Fruit fly (Drosophila melanogaster) whole organism, embryonic: Measurements from ENCODE around the gene CG4456.

ENCODE experiments used
- Ada2b ChIP-seq: fragments of 200-800 bp; sonication (Bioruptor generic); IDR thresholded peaks from 2 replicates; pipeline ENCODE4 v1.3.6; 2022; ENCODE audit warnings: missing biosample characterization, missing genetic modification characterization
- Antp ChIP-seq: fragments of 200-800 bp; sonication (Bioruptor generic); optimal IDR thresholded peaks from 3 replicates; lab custom pipeline; 2016; ENCODE audit warnings: missing biosample characterization, missing genetic modification characterization
- BtbVII ChIP-seq: fragments of 200-800 bp; sonication (Bioruptor generic); optimal IDR thresholded peaks from 3 replicates; lab custom pipeline; 2017; ENCODE audit warnings: missing biosample characterization, mild to moderate bottlenecking, missing genetic modification characterization
- CG10543 ChIP-seq: fragments of 200-800 bp; sonication (Bioruptor generic); optimal IDR thresholded peaks from 3 replicates; lab custom pipeline; 2017; ENCODE audit warnings: missing biosample characterization, mild to moderate bottlenecking, missing genetic modification characterization, moderate library complexity
- CG10654 ChIP-seq: fragments of 200-800 bp; sonication (Bioruptor generic); optimal IDR thresholded peaks from 2 replicates; lab custom pipeline; 2016; ENCODE audit warnings: missing biosample characterization, missing genetic modification characterization
- CG10979 ChIP-seq: fragments of 200-800 bp; sonication (Bioruptor generic); optimal IDR thresholded peaks from 2 replicates; lab custom pipeline; 2018; ENCODE audit warnings: missing biosample characterization, mild to moderate bottlenecking, missing genetic modification characterization, moderate library complexity
- CG12155 ChIP-seq: fragments of 200-800 bp; sonication (Bioruptor generic); optimal IDR thresholded peaks from 3 replicates; lab custom pipeline; 2016; ENCODE audit warnings: missing biosample characterization, missing genetic modification characterization
- CG13287 ChIP-seq: fragments of 200-800 bp; sonication (Bioruptor generic); IDR thresholded peaks from 2 replicates; pipeline ENCODE4 v1.3.6; 2022; ENCODE audit warnings: missing biosample characterization, missing genetic modification characterization; ENCODE audit not compliant: partially characterized antibody
- CG13296 ChIP-seq: fragments of 200-800 bp; sonication (Bioruptor generic); optimal IDR thresholded peaks from 3 replicates; lab custom pipeline; 2018; ENCODE audit warnings: missing biosample characterization, mild to moderate bottlenecking, missing genetic modification characterization
- CG14441 ChIP-seq: fragments of 200-800 bp; sonication (Bioruptor generic); IDR thresholded peaks from 2 replicates; pipeline ENCODE4 v1.3.6; 2022; ENCODE audit warnings: missing biosample characterization, missing genetic modification characterization
- CG14860 ChIP-seq: fragments of 200-800 bp; sonication (Bioruptor generic); IDR thresholded peaks from 3 replicates; pipeline ENCODE4 v1.3.6; 2022; ENCODE audit warnings: missing biosample characterization, missing genetic modification characterization; ENCODE audit not compliant: partially characterized antibody
- CG15269 ChIP-seq: fragments of 200-800 bp; sonication (Bioruptor generic); optimal IDR thresholded peaks from 2 replicates; lab custom pipeline; 2018; ENCODE audit warnings: missing biosample characterization, mild to moderate bottlenecking, missing genetic modification characterization, moderate library complexity
- CG17361 ChIP-seq: fragments of 200-800 bp; sonication (Bioruptor generic); IDR thresholded peaks from 3 replicates; pipeline ENCODE4 v1.3.6; 2022; ENCODE audit warnings: missing biosample characterization, missing genetic modification characterization
- CG3407 ChIP-seq: fragments of 200-800 bp; sonication (Bioruptor generic); optimal IDR thresholded peaks from 2 replicates; lab custom pipeline; 2018; ENCODE audit warnings: missing biosample characterization, mild to moderate bottlenecking, missing genetic modification characterization
- CG34422 ChIP-seq: fragments of 200-800 bp; sonication (Bioruptor generic); IDR thresholded peaks from 3 replicates; pipeline ENCODE4 v1.3.6; 2022; ENCODE audit warnings: missing biosample characterization, missing genetic modification characterization
- CG3847 ChIP-seq: fragments of 200-800 bp; sonication (Bioruptor generic); IDR thresholded peaks from 2 replicates; pipeline ENCODE4 v1.3.6; 2022; ENCODE audit warnings: missing biosample characterization, missing genetic modification characterization
- CG4730 ChIP-seq: fragments of 200-800 bp; sonication (Bioruptor generic); IDR thresholded peaks from 2 replicates; pipeline ENCODE4 v1.3.6; 2022; ENCODE audit warnings: missing biosample characterization, missing genetic modification characterization
- CG7372 ChIP-seq: fragments of 200-800 bp; sonication (Bioruptor generic); IDR thresholded peaks from 2 replicates; pipeline ENCODE4 v1.3.6; 2022; ENCODE audit warnings: missing biosample characterization, missing genetic modification characterization
- CG8290 ChIP-seq, 3 experiments: fragments of 200-800 bp; sonication (Bioruptor generic); optimal IDR thresholded peaks; 2 replicates each; lab custom pipeline; 2016 to 2019; ENCODE audit warnings: missing biosample characterization in 3 of 3, missing genetic modification characterization in 3 of 3, mild to moderate bottlenecking in 2 of 3, moderate library complexity in 1 of 3
- Doc3 ChIP-seq: fragments of 200-800 bp; sonication (Bioruptor generic); IDR thresholded peaks from 3 replicates; pipeline ENCODE4 v1.3.6; 2022; ENCODE audit warnings: missing biosample characterization, missing genetic modification characterization; ENCODE audit not compliant: partially characterized antibody
- Fer1 ChIP-seq: fragments of 200-800 bp; sonication (Bioruptor generic); optimal IDR thresholded peaks from 2 replicates; lab custom pipeline; 2017; ENCODE audit warnings: missing biosample characterization, mild to moderate bottlenecking, missing genetic modification characterization
- HLH4C ChIP-seq: fragments of 200-800 bp; sonication (Bioruptor generic); IDR thresholded peaks from 3 replicates; pipeline ENCODE4 v1.3.6; 2022; ENCODE audit warnings: missing biosample characterization, missing genetic modification characterization; ENCODE audit not compliant: partially characterized antibody
- Hr78 ChIP-seq, 2 experiments: fragments of 200-800 bp in 1 of 2; fragments of >200 bp in 1 of 2; sonication (Bioruptor generic) in 1 of 2; optimal IDR thresholded peaks; 2 replicates each; lab custom pipeline; 2017 to 2019; ENCODE audit warnings: missing biosample characterization in 2 of 2, missing genetic modification characterization in 2 of 2, mild to moderate bottlenecking in 1 of 2, moderate library complexity in 1 of 2
- Oaz ChIP-seq: fragments of 200-800 bp; sonication (Bioruptor generic); IDR thresholded peaks from 2 replicates; pipeline ENCODE4 v1.3.6; 2022; ENCODE audit warnings: missing biosample characterization, missing genetic modification characterization
- Pdp1 ChIP-seq, 2 experiments: fragments of 200-800 bp; sonication (Bioruptor generic); optimal IDR thresholded peaks; 3 replicates each; lab custom pipeline; 2016; ENCODE audit warnings: missing biosample characterization in 2 of 2, missing genetic modification characterization in 2 of 2, mild to moderate bottlenecking in 1 of 2, moderate library complexity in 1 of 2
- Ptx1 ChIP-seq: fragments of 200-800 bp; sonication (Bioruptor generic); IDR thresholded peaks from 2 replicates; pipeline ENCODE4 v1.3.6; 2022; ENCODE audit warnings: missing biosample characterization, missing genetic modification characterization
- Sox100B ChIP-seq: fragments of 200-800 bp; sonication (Bioruptor generic); optimal IDR thresholded peaks from 3 replicates; lab custom pipeline; 2018; ENCODE audit warnings: missing biosample characterization, mild to moderate bottlenecking, missing genetic modification characterization
- ase ChIP-seq: fragments of 200-800 bp; sonication (Bioruptor generic); IDR thresholded peaks from 3 replicates; pipeline ENCODE4 v1.3.6; 2022; ENCODE audit warnings: missing biosample characterization, missing genetic modification characterization
- bigmax ChIP-seq: fragments of 200-800 bp; sonication (Bioruptor generic); optimal IDR thresholded peaks from 2 replicates; lab custom pipeline; 2018; ENCODE audit warnings: missing biosample characterization, mild to moderate bottlenecking, missing genetic modification characterization
- chn ChIP-seq: fragments of 200-800 bp; sonication (Bioruptor generic); optimal IDR thresholded peaks from 2 replicates; lab custom pipeline; 2016; ENCODE audit warnings: missing biosample characterization, missing genetic modification characterization
- dm ChIP-seq: fragments of 200-800 bp; sonication (Bioruptor generic); optimal IDR thresholded peaks from 3 replicates; lab custom pipeline; 2016; ENCODE audit warnings: missing biosample characterization, missing genetic modification characterization
- gcm ChIP-seq: fragments of 200-800 bp; sonication (Bioruptor generic); optimal IDR thresholded peaks from 2 replicates; lab custom pipeline; 2019; ENCODE audit warnings: missing biosample characterization, mild to moderate bottlenecking, missing genetic modification characterization, moderate library complexity
- inv ChIP-seq: fragments of 200-800 bp; sonication (Bioruptor generic); IDR thresholded peaks from 2 replicates; pipeline ENCODE4 v1.3.6; 2022; ENCODE audit warnings: missing biosample characterization, missing genetic modification characterization; ENCODE audit not compliant: partially characterized antibody
- jing ChIP-seq: fragments of 200-800 bp; sonication (Bioruptor generic); optimal IDR thresholded peaks from 2 replicates; lab custom pipeline; 2018; ENCODE audit warnings: missing biosample characterization, mild to moderate bottlenecking, missing genetic modification characterization
- ken ChIP-seq: fragments of 200-800 bp; sonication (Bioruptor generic); IDR thresholded peaks from 3 replicates; pipeline ENCODE4 v1.3.6; 2022; ENCODE audit warnings: missing biosample characterization, missing genetic modification characterization
- knrl ChIP-seq: fragments of 200-800 bp; sonication (Bioruptor generic); IDR thresholded peaks from 3 replicates; pipeline ENCODE4 v1.3.6; 2022; ENCODE audit warnings: missing biosample characterization, missing genetic modification characterization; ENCODE audit not compliant: partially characterized antibody
- lola ChIP-seq, 3 experiments: fragments of >200 bp in 2 of 3; fragments of 200-800 bp in 1 of 3; sonication (Bioruptor generic) in 1 of 3; optimal IDR thresholded peaks; 2 replicates each; lab custom pipeline; 2017 to 2019; ENCODE audit warnings: missing biosample characterization in 3 of 3, missing genetic modification characterization in 3 of 3, mild to moderate bottlenecking in 1 of 3, moderate library complexity in 1 of 3
- nmo ChIP-seq: fragments of 200-800 bp; sonication (Bioruptor generic); optimal IDR thresholded peaks from 2 replicates; lab custom pipeline; 2018; ENCODE audit warnings: missing biosample characterization, mild to moderate bottlenecking, missing genetic modification characterization, moderate library complexity
- odd ChIP-seq: fragments of 200-800 bp; sonication (Bioruptor generic); optimal IDR thresholded peaks from 2 replicates; lab custom pipeline; 2017; ENCODE audit warnings: missing biosample characterization, mild to moderate bottlenecking, missing genetic modification characterization
- phol ChIP-seq: fragments of 200-800 bp; sonication (Bioruptor generic); optimal IDR thresholded peaks from 3 replicates; lab custom pipeline; 2018; ENCODE audit warnings: missing biosample characterization, mild to moderate bottlenecking, missing genetic modification characterization, moderate library complexity
- prd ChIP-seq, 3 experiments: fragments of >200 bp in 2 of 3; fragments of 200-800 bp in 1 of 3; sonication (Bioruptor generic) in 1 of 3; optimal IDR thresholded peaks in 2 of 3; IDR thresholded peaks in 1 of 3; 2 replicates in 2 of 3; 3 replicates in 1 of 3; pipeline versions ENCODE4 v1.3.6 to Lab custom; 2017 to 2022; ENCODE audit warnings: missing biosample characterization in 1 of 3, missing genetic modification characterization in 1 of 3
- pzg ChIP-seq: fragments of 200-800 bp; sonication (Bioruptor generic); optimal IDR thresholded peaks from 3 replicates; lab custom pipeline; 2018; ENCODE audit warnings: missing biosample characterization, mild to moderate bottlenecking, missing genetic modification characterization, moderate library complexity
- slbo ChIP-seq: fragments of 200-800 bp; sonication (Bioruptor generic); IDR thresholded peaks from 2 replicates; pipeline ENCODE4 v1.3.6; 2022; ENCODE audit warnings: missing biosample characterization, missing genetic modification characterization
- sug ChIP-seq: fragments of 200-800 bp; optimal IDR thresholded peaks from 2 replicates; lab custom pipeline; 2019; ENCODE audit warnings: missing biosample characterization, mild to moderate bottlenecking, missing genetic modification characterization, moderate library complexity
- tin ChIP-seq: fragments of 200-800 bp; sonication (Bioruptor generic); optimal IDR thresholded peaks from 3 replicates; lab custom pipeline; 2016; ENCODE audit warnings: missing biosample characterization, missing genetic modification characterization
- zen2 ChIP-seq: fragments of 200-800 bp; sonication (Bioruptor generic); IDR thresholded peaks from 3 replicates; pipeline ENCODE4 v1.3.6; 2022; ENCODE audit warnings: missing biosample characterization, missing genetic modification characterization; ENCODE audit not compliant: partially characterized antibody
- zfh2 ChIP-seq: fragments of 200-800 bp; sonication (Bioruptor generic); optimal IDR thresholded peaks from 2 replicates; lab custom pipeline; 2016; ENCODE audit warnings: missing biosample characterization, missing genetic modification characterization

CG4456 gene

DNA sequence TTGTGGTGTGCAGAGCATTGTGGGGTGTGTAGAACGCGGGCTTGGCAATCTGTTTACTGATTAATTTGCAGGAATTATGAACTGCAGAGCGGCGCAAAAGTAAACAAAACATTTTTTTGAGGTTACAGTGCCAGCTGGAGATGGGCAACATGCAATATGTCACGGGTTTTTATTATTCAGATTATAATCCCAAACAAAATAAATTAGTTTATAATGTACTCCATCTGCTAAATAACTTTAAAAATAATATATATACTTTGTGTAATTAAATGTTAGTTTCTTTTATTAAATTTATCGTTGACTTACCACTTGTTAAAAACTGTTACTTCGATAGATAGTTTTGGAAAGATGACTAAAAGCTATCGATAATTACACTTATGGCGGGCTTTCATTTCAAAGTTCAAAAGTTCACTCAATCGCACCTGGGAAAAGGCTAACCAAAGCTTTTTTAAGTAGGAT is 1.6 kb upstream of the CG4456 start, which contains the start of gene Fdx1 (continued):
- TF ChIP-seq CG10654 (GFP tag; lab: Kevin White, UChicago), result no peak
- TF ChIP-seq tin (GFP tag; lab: Kevin White, UChicago), result peak; percentile 41
- peak; percentile 30; the same call in 1 of the 2 replicates for TF ChIP-seq CG7372 (GFP tag; lab: Robert Waterston, UW)
- TF ChIP-seq ase (GFP tag; lab: Robert Waterston, UW), result 0 out of 3 replicates have a peak, but pooled peaks have one; percentile 24
- TF ChIP-seq CG10543 (GFP tag; lab: Kevin White, UChicago), result peak; percentile 40
- TF ChIP-seq HLH4C (GFP tag; lab: Robert Waterston, UW), result peak; percentile 73
- TF ChIP-seq Antp (GFP tag; lab: Kevin White, UChicago), result no peak
- peak; percentile 60 for TF ChIP-seq Ptx1 (GFP tag; lab: Robert Waterston, UW)
- peak; percentile 64 for TF ChIP-seq Doc3 (GFP tag; lab: Robert Waterston, UW)
- TF ChIP-seq Oaz (GFP tag; lab: Robert Waterston, UW), result 0 out of 2 replicates have a peak, but pooled peaks have one; percentile 13
- peak; percentile 23 for TF ChIP-seq Sox100B
- no peak for TF ChIP-seq zen2 (GFP tag; lab: Robert Waterston, UW)
- 0 out of 3 replicates have a peak, but pooled peaks have one; percentile 48 for TF ChIP-seq CG17361 (GFP tag; lab: Robert Waterston, UW)
- peak; percentile 48 for TF ChIP-seq CG13296 (GFP tag; lab: Kevin White, UChicago)
- peak; percentile 56 for TF ChIP-seq Ada2b
- TF ChIP-seq phol, result peak; percentile 36
- TF ChIP-seq prd (optimal IDR thresholded peaks at IDR 0.05; lab: Kevin White, UChicago), result no peak
- TF ChIP-seq prd (GFP tag; IDR thresholded peaks at IDR 0.05; lab: Robert Waterston, UW), result 0 out of 3 replicates have a peak, but pooled peaks have one; percentile 33
- TF ChIP-seq slbo (GFP tag; lab: Robert Waterston, UW), result peak; percentile 74
- TF ChIP-seq bigmax (GFP tag; lab: Kevin White, UChicago), result peak; percentile 97
- TF ChIP-seq chn (GFP tag; lab: Kevin White, UChicago), result no peak
- TF ChIP-seq ken (GFP tag; lab: Robert Waterston, UW), result no peak
- peak; percentile 81 for TF ChIP-seq CG13287
- peak; percentile 22 for TF ChIP-seq gcm (GFP tag; lab: Kevin White, UChicago)
- peak; percentile 37; the same call in 1 of the 2 replicates for TF ChIP-seq inv
- no peak for TF ChIP-seq CG4730 (GFP tag; lab: Robert Waterston, UW)
- peak; percentile 12 for TF ChIP-seq zfh2 (GFP tag; lab: Kevin White, UChicago)
- TF ChIP-seq Fer1 (GFP tag; lab: Kevin White, UChicago), result peak; percentile 38
- TF ChIP-seq Pdp1 (GFP tag; optimal IDR thresholded peaks at IDR 0.05; lab: Kevin White, UChicago), result peak in 1 of 2 experiments; percentile 59
- peak; percentile 23 for TF ChIP-seq CG10979 (tag; lab: Kevin White, UChicago)
- TF ChIP-seq CG15269 (tag; lab: Kevin White, UChicago), result peak; percentile 53
- peak; percentile 53; the same call in 2 of the 3 replicates for TF ChIP-seq knrl (GFP tag; lab: Robert Waterston, UW)
- TF ChIP-seq pzg (GFP tag; lab: Kevin White, UChicago), result peak; percentile 45
- peak; percentile 26 for TF ChIP-seq BtbVII
- peak; percentile 45 for TF ChIP-seq nmo
- 0 out of 2 replicates have a peak, but pooled peaks have one; percentile 29 for TF ChIP-seq CG14441 (GFP tag; lab: Robert Waterston, UW)
- TF ChIP-seq CG14860 (GFP tag; lab: Robert Waterston, UW), result peak; percentile 49; the same call in 2 of the 3 replicates
- TF ChIP-seq Hr78 (GFP tag; optimal IDR thresholded peaks at IDR 0.05; lab: Kevin White, UChicago), result no peak
- TF ChIP-seq CG3847 (GFP tag; lab: Robert Waterston, UW), result peak; percentile 36
- peak; percentile 33 for TF ChIP-seq CG12155 (GFP tag; lab: Kevin White, UChicago)
- TF ChIP-seq jing (GFP tag; lab: Kevin White, UChicago), result no peak
- peak in 1 of 3 experiments; percentile 14 for TF ChIP-seq lola (GFP tag; optimal IDR thresholded peaks at IDR 0.05; lab: Kevin White, UChicago)
- peak; percentile 58; the same call in 1 of the 3 replicates for TF ChIP-seq CG34422 (GFP tag; lab: Robert Waterston, UW)
- no peak for TF ChIP-seq odd (GFP tag; lab: Kevin White, UChicago)
- TF ChIP-seq sug (tag; lab: Kevin White, UChicago), result peak; percentile 61
- peak; percentile 0 for TF ChIP-seq CG8290 (GFP tag; optimal IDR thresholded peaks at IDR 0.05; lab: Kevin White, UChicago)
- no peak for TF ChIP-seq CG8290 (tag; optimal IDR thresholded peaks at IDR 0.05; lab: Kevin White, UChicago)
- no peak for TF ChIP-seq dm (GFP tag; lab: Kevin White, UChicago)
- TF ChIP-seq CG3407, result no peak
